Worm (Caenorhabditis elegans): Measurements from ENCODE around the gene Y39H10A.1.

- TF ChIP-seq fkh-10 (GFP tag; optimal IDR thresholded peaks at IDR 0.05) (no peak), nhr-76 (tag; optimal IDR thresholded peaks at IDR 0.05) (no peak)
These were observed 41.3 kb downstream of the Y39H10A.1 start, which contains the start of gene srw-6 for ce11 chrV:3808336-3808735.

Measured in whole organism, L1 larva.